Worm (Caenorhabditis elegans): ENCODE data around the gene F25B3.2.

F25B3.2 gene

ce11 chrV:9541506-9541905 is 35.6 kb upstream of the F25B3.2 start, which contains the start of gene C50F4.16:
C50F4.16 (minus strand) TSS chrV:9541606.
- no peak for TF ChIP-seq nhr-237 (tag; optimal IDR thresholded peaks at IDR 0.05)
- no peak for TF ChIP-seq nhr-77 (tag; optimal IDR thresholded peaks at IDR 0.05)
- no peak for TF ChIP-seq nhr-84 (tag; optimal IDR thresholded peaks at IDR 0.05)
- no peak for TF ChIP-seq vab-15 (tag; optimal IDR thresholded peaks at IDR 0.05)

- TF ChIP-seq mdl-1 (tag; optimal IDR thresholded peaks at IDR 0.05) (peak in 1 of 2 experiments; percentile 45), ama-1 (optimal IDR thresholded peaks at IDR 0.05) (peak; percentile 29), sup-37 (GFP tag; optimal IDR thresholded peaks at IDR 0.05) (no peak), nhr-11 (tag; optimal IDR thresholded peaks at IDR 0.05) (no peak), C34B4.2 (tag; optimal IDR thresholded peaks at IDR 0.05) (no peak), fkh-8 (tag; optimal IDR thresholded peaks at IDR 0.05) (peak; percentile 57), elt-2 (tag; optimal IDR thresholded peaks at IDR 0.05) (no peak), nhr-28 (tag; optimal IDR thresholded peaks at IDR 0.05) (no peak), nhr-84 (tag; optimal IDR thresholded peaks at IDR 0.05) (no peak), nhr-20 (tag; optimal IDR thresholded peaks at IDR 0.05) (peak; percentile 75), aly-2 (tag; optimal IDR thresholded peaks at IDR 0.05) (no peak), ceh-88 (GFP tag; IDR thresholded peaks at IDR 0.05) (peak; percentile 26; the same call in 1 of the 2 replicates), mef-2 (tag; optimal IDR thresholded peaks at IDR 0.05) (no peak), alr-1 (tag; optimal IDR thresholded peaks at IDR 0.05; ENCODE audit: borderline replicate concordance) (no peak), fkh-4 (tag; optimal IDR thresholded peaks at IDR 0.05; ENCODE audit: borderline replicate concordance) (no peak), unc-86 (tag; optimal IDR thresholded peaks at IDR 0.05) (peak; percentile 32), nhr-71 (tag; optimal IDR thresholded peaks at IDR 0.05) (peak; percentile 80), egl-13 (tag; optimal IDR thresholded peaks at IDR 0.05) (peak; percentile 50), nhr-90 (tag; optimal IDR thresholded peaks at IDR 0.05; ENCODE audit: poor library complexity) (peak; percentile 68), elt-3 (tag; optimal IDR thresholded peaks at IDR 0.05) (peak in 1 of 6 experiments; percentile 82), nhr-85 (tag) (peak; percentile 48), efl-1 (optimal IDR thresholded peaks at IDR 0.05) (peak; percentile 75 to 92), efl-1 (GFP tag; optimal IDR thresholded peaks at IDR 0.05 in 1 of 2) (peak; percentile 91 to 99), lin-39 (tag; optimal IDR thresholded peaks at IDR 0.05) (no peak), rnt-1 (tag; optimal IDR thresholded peaks at IDR 0.05) (peak; percentile 61), unc-130 (tag; optimal IDR thresholded peaks at IDR 0.05) (peak; percentile 58), grh-1 (GFP tag; IDR thresholded peaks at IDR 0.05) (no peak), snu-23 (GFP tag; optimal IDR thresholded peaks at IDR 0.05) (peak; percentile 79), unc-30 (tag; optimal IDR thresholded peaks at IDR 0.05) (no peak), vab-15 (tag; optimal IDR thresholded peaks at IDR 0.05) (no peak), fos-1 (tag; optimal IDR thresholded peaks at IDR 0.05) (no peak), nhr-19 (GFP tag; conservative IDR thresholded peaks at IDR 0.05) (peak; percentile 49), hlh-17 (GFP tag; optimal IDR thresholded peaks at IDR 0.05; ENCODE audit: borderline replicate concordance) (no peak), ets-5 (GFP tag; IDR thresholded peaks at IDR 0.05) (no peak), lir-3 (tag; optimal IDR thresholded peaks at IDR 0.05; ENCODE audit: poor library complexity) (peak; percentile 57), C04F5.9 (tag; optimal IDR thresholded peaks at IDR 0.05) (no peak), nhr-237 (tag; optimal IDR thresholded peaks at IDR 0.05) (no peak), sptf-1 (tag; optimal IDR thresholded peaks at IDR 0.05) (no peak), F16B12.6 (tag; optimal IDR thresholded peaks at IDR 0.05) (peak; percentile 10), Y116A8C.19 (tag; optimal IDR thresholded peaks at IDR 0.05; ENCODE audit: borderline replicate concordance) (no peak), ceh-63 (GFP tag; optimal IDR thresholded peaks at IDR 0.05) (no peak), lin-14 (GFP tag; optimal IDR thresholded peaks at IDR 0.05) (peak; percentile 77), nhr-76 (tag; optimal IDR thresholded peaks at IDR 0.05) (no peak), lsy-2 (tag; optimal IDR thresholded peaks at IDR 0.05) (peak; percentile 59 to 81), ces-1 (GFP tag; optimal IDR thresholded peaks at IDR 0.05) (no peak), efl-3 (GFP tag; optimal IDR thresholded peaks at IDR 0.05) (no peak), irx-1 (tag; optimal IDR thresholded peaks at IDR 0.05) (peak; percentile 40), pqm-1 (tag; optimal IDR thresholded peaks at IDR 0.05) (no peak), lin-35 (GFP tag; optimal IDR thresholded peaks at IDR 0.05) (peak; percentile 90 to 96), zag-1 (tag; optimal IDR thresholded peaks at IDR 0.05) (no peak)
Observed at ce11 chrV:9544176-9544632, 32.9 kb upstream of the F25B3.2 start, which contains the start of gene mdf-1. mdf-1 (minus strand) TSS chrV:9544226.

Data from whole organism, L1 larva.